Fruit fly (Drosophila melanogaster) whole organism, prepupa: Measurements from ENCODE around the gene Hsc70-3.

Experiments used
- Blimp-1 ChIP-seq: fragments of 200-800 bp; sonication (Bioruptor generic); optimal IDR thresholded peaks from 3 replicates; lab custom pipeline; 2017; ENCODE audit warnings: missing biosample characterization, missing genetic modification characterization, mild to moderate bottlenecking, moderate library complexity, missing genetic modification reagents
- CG10669 ChIP-seq: fragments of 200-800 bp; sonication (Bioruptor generic); optimal IDR thresholded peaks from 3 replicates; lab custom pipeline; 2018; ENCODE audit warnings: missing biosample characterization, mild to moderate bottlenecking, missing genetic modification characterization, moderate library complexity
- CG11294 ChIP-seq: fragments of 200-800 bp; sonication (Bioruptor generic); IDR thresholded peaks from 2 replicates; pipeline ENCODE4 v1.3.6; 2022; ENCODE audit warnings: missing biosample characterization, missing genetic modification characterization
- CG11902 ChIP-seq: fragments of 200-800 bp; sonication (Bioruptor generic); optimal IDR thresholded peaks from 3 replicates; lab custom pipeline; 2016; ENCODE audit warnings: missing biosample characterization, missing genetic modification characterization
- CG15336 ChIP-seq: fragments of 200-800 bp; sonication (Bioruptor generic); IDR thresholded peaks from 2 replicates; pipeline ENCODE4 v1.3.6; 2022; ENCODE audit warnings: missing biosample characterization, missing genetic modification characterization
- CG1621 ChIP-seq: fragments of 200-800 bp; sonication (Bioruptor generic); optimal IDR thresholded peaks from 3 replicates; lab custom pipeline; 2018; ENCODE audit warnings: missing biosample characterization, mild to moderate bottlenecking, missing genetic modification characterization
- CG16779 ChIP-seq: fragments of 200-800 bp; sonication (Bioruptor generic); optimal IDR thresholded peaks from 3 replicates; lab custom pipeline; 2017; ENCODE audit warnings: missing biosample characterization, mild to moderate bottlenecking, missing genetic modification characterization
- CG3032 ChIP-seq: fragments of 200-800 bp; optimal IDR thresholded peaks from 2 replicates; lab custom pipeline; 2019; ENCODE audit warnings: missing biosample characterization, mild to moderate bottlenecking, missing genetic modification characterization, moderate library complexity
- CG31627 ChIP-seq: fragments of 200-800 bp; sonication (Bioruptor generic); optimal IDR thresholded peaks from 3 replicates; lab custom pipeline; 2016; ENCODE audit warnings: missing biosample characterization, missing genetic modification characterization
- CG32006 ChIP-seq: fragments of 200-800 bp; sonication (Bioruptor generic); optimal IDR thresholded peaks from 3 replicates; lab custom pipeline; 2017; ENCODE audit warnings: missing biosample characterization, mild to moderate bottlenecking, missing genetic modification characterization
- CG34406 ChIP-seq: fragments of 200-800 bp; sonication (Bioruptor generic); optimal IDR thresholded peaks from 3 replicates; lab custom pipeline; 2016; ENCODE audit warnings: missing biosample characterization, missing genetic modification characterization
- CG6276 ChIP-seq: fragments of 200-800 bp; sonication (Bioruptor generic); optimal IDR thresholded peaks from 2 replicates; lab custom pipeline; 2017; ENCODE audit warnings: missing biosample characterization, mild to moderate bottlenecking, missing genetic modification characterization
- CG6792 ChIP-seq: fragments of 200-800 bp; sonication (Bioruptor generic); optimal IDR thresholded peaks from 3 replicates; lab custom pipeline; 2016; ENCODE audit warnings: missing biosample characterization, missing genetic modification characterization
- CG6808 ChIP-seq: fragments of 200-800 bp; sonication (Bioruptor generic); optimal IDR thresholded peaks from 3 replicates; lab custom pipeline; 2017; ENCODE audit warnings: missing biosample characterization, missing genetic modification characterization, mild to moderate bottlenecking, moderate library complexity, missing genetic modification reagents
- CG6854 ChIP-seq: fragments of 200-800 bp; sonication (Bioruptor generic); optimal IDR thresholded peaks from 2 replicates; lab custom pipeline; 2017; ENCODE audit warnings: missing biosample characterization, mild to moderate bottlenecking, missing genetic modification characterization
- CG8119 ChIP-seq: fragments of 200-800 bp; sonication (Bioruptor generic); IDR thresholded peaks from 3 replicates; pipeline ENCODE4 v1.3.6; 2022; ENCODE audit warnings: missing biosample characterization, missing genetic modification characterization
- CG8632 ChIP-seq: fragments of 200-800 bp; sonication (Bioruptor generic); optimal IDR thresholded peaks from 3 replicates; lab custom pipeline; 2016; ENCODE audit warnings: missing biosample characterization, missing genetic modification characterization
- Eip75B ChIP-seq: fragments of 200-800 bp; sonication (Bioruptor generic); optimal IDR thresholded peaks from 3 replicates; lab custom pipeline; 2016; ENCODE audit warnings: missing biosample characterization, missing genetic modification characterization
- Eip78C ChIP-seq: fragments of 200-800 bp; sonication (Bioruptor generic); peaks from one replicate; lab custom pipeline; 2016; ENCODE audit warnings: missing biosample characterization, missing genetic modification characterization
- Hr38 ChIP-seq: sonication (Bioruptor generic); optimal IDR thresholded peaks from 2 replicates; lab custom pipeline; 2016; ENCODE audit warnings: missing biosample characterization, missing genetic modification characterization
- Met ChIP-seq: fragments of 200-800 bp; sonication (Bioruptor generic); optimal IDR thresholded peaks from 3 replicates; lab custom pipeline; 2016; ENCODE audit warnings: missing biosample characterization, missing genetic modification characterization
- OdsH ChIP-seq: fragments of 200-800 bp; sonication (Bioruptor generic); optimal IDR thresholded peaks from 3 replicates; lab custom pipeline; 2016; ENCODE audit warnings: missing biosample characterization, missing genetic modification characterization
- Smox ChIP-seq: fragments of 200-800 bp; sonication (Bioruptor generic); optimal IDR thresholded peaks from 3 replicates; lab custom pipeline; 2016; ENCODE audit warnings: missing biosample characterization, missing genetic modification characterization
- Sox102F ChIP-seq: fragments of 200-800 bp; sonication (Bioruptor generic); optimal IDR thresholded peaks from 2 replicates; lab custom pipeline; 2016; ENCODE audit warnings: missing biosample characterization, mild to moderate bottlenecking, missing genetic modification characterization
- Sox14 ChIP-seq: fragments of 200-800 bp; sonication (Bioruptor generic); optimal IDR thresholded peaks from 3 replicates; lab custom pipeline; 2016; ENCODE audit warnings: missing biosample characterization, missing genetic modification characterization
- achi ChIP-seq: fragments of 200-800 bp; sonication (Bioruptor generic); optimal IDR thresholded peaks from 3 replicates; lab custom pipeline; 2016; ENCODE audit warnings: missing biosample characterization, missing genetic modification characterization
- dac ChIP-seq: fragments of 200-800 bp; sonication (Bioruptor generic); optimal IDR thresholded peaks from 2 replicates; lab custom pipeline; 2017; ENCODE audit warnings: missing biosample characterization, mild to moderate bottlenecking, missing genetic modification characterization
- dsx ChIP-seq: fragments of 200-800 bp; optimal IDR thresholded peaks from 3 replicates; lab custom pipeline; 2019; ENCODE audit warnings: missing biosample characterization, mild to moderate bottlenecking, missing genetic modification characterization, moderate library complexity; ENCODE audit not compliant: poor library complexity, severe bottlenecking
- eg ChIP-seq: fragments of 200-800 bp; sonication (Bioruptor generic); IDR thresholded peaks from 3 replicates; pipeline ENCODE4 v1.3.6; 2022; ENCODE audit warnings: missing biosample characterization, missing genetic modification characterization
- fd85E ChIP-seq: fragments of 200-800 bp; sonication (Bioruptor generic); optimal IDR thresholded peaks from 3 replicates; lab custom pipeline; 2016; ENCODE audit warnings: missing biosample characterization, missing genetic modification characterization
- fkh ChIP-seq: fragments of 200-800 bp; sonication (Bioruptor generic); optimal IDR thresholded peaks from 3 replicates; lab custom pipeline; 2017; ENCODE audit warnings: missing biosample characterization, mild to moderate bottlenecking, missing genetic modification characterization, moderate library complexity
- net ChIP-seq: fragments of 200-800 bp; sonication (Bioruptor generic); optimal IDR thresholded peaks from 3 replicates; lab custom pipeline; 2016; ENCODE audit warnings: missing biosample characterization, missing genetic modification characterization
- pdm3 ChIP-seq: fragments of 200-800 bp; sonication (Bioruptor generic); optimal IDR thresholded peaks from 3 replicates; lab custom pipeline; 2016; ENCODE audit warnings: missing biosample characterization, missing genetic modification characterization
- ss ChIP-seq, 2 experiments: fragments of 200-800 bp; sonication (Bioruptor generic); optimal IDR thresholded peaks; 2 replicates in 1 of 2; 3 replicates in 1 of 2; lab custom pipeline; 2017 to 2018; ENCODE audit warnings: mild to moderate bottlenecking in 2 of 2, missing biosample characterization in 2 of 2, missing genetic modification characterization in 2 of 2, moderate library complexity in 1 of 2

Hsc70-3 gene

DNA sequence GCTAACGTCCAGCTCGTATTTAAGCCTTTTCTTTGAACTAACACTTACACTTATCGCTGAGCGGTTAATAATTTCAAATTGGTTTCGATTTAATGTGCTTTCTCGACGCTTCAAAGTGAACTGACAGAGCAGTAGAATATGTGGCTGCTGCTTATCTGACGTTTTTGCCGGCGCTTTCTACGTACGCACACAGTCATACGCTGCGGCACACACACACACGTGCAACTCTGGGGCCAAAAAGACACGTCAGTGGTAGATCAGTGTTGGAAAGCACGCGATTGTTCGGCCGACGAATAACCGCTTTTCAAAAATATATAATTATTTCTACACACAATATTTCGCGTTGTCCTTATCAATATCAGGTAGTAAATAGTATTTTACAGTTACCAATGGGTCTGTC is 721 bp downstream of the Hsc70-3 start (continued):
- TF ChIP-seq OdsH, result peak; percentile 4
- TF ChIP-seq CG6276 (GFP tag; lab: Kevin White, UChicago), result no peak
- TF ChIP-seq CG16779 (tag; lab: Kevin White, UChicago), result no peak
- TF ChIP-seq CG8119 (GFP tag; lab: Robert Waterston, UW), result no peak; the same call in 2 of the 3 replicates
- peak; percentile 20 for TF ChIP-seq net (GFP tag; lab: Kevin White, UChicago)

DNA sequence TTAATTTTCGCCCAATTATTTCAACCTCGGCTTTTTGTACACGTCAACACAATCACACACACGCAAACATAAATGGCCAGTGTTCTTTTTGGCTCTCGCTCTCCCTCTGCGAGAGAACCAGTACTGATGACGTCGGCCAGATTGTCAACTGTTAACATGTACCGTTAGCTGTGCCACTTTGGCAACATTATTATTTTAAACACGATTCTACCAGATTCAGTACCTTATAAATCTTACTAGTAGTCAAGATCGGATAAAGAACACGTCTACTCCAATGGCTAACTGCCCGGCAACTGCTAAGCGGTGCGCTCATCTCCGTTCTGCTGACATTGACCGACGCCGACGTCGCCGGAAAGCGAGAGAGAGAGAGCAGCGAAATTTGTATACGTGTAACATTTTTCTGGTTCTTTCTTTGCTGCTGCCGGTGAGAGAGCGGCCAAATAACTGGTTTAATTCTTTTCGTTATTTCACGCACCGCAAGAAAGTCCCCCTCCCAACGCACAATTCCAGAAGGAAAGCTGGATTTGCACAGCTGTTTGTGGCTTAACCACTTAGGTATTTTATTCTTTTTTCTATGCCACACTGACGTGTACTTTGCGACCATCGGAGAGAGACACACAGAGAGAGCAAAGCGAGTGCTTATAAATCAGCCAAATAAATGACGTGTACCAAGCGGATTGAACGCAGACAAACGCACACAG is 1.7 kb downstream of the Hsc70-3 start:
- TF ChIP-seq Blimp-1 (GFP tag; lab: Kevin White, UChicago), result peak; percentile 28
- TF ChIP-seq ss (GFP tag; optimal IDR thresholded peaks at IDR 0.05; lab: Kevin White, UChicago), result peak; percentile 18 to 42
- peak; percentile 4 for TF ChIP-seq Sox102F
- TF ChIP-seq CG6792 (GFP tag; lab: Kevin White, UChicago), result no peak
- peak; percentile 20 for TF ChIP-seq Met (GFP tag; lab: Kevin White, UChicago)
- TF ChIP-seq dsx, result peak; percentile 1
- TF ChIP-seq eg, result peak; percentile 19; the same call in 1 of the 3 replicates
- peak; percentile 33 for TF ChIP-seq fkh (GFP tag; lab: Kevin White, UChicago)
- peak; percentile 30 for TF ChIP-seq CG6808
- peak; percentile 38 for TF ChIP-seq CG1621 (tag; lab: Kevin White, UChicago)
- no peak for TF ChIP-seq CG31627 (GFP tag; lab: Kevin White, UChicago)
- peak; percentile 70 for TF ChIP-seq Eip78C (GFP tag; lab: Kevin White, UChicago)
- TF ChIP-seq CG6276 (GFP tag; lab: Kevin White, UChicago), result peak; percentile 45
- TF ChIP-seq Hr38 (GFP tag; lab: Kevin White, UChicago), result no peak
- peak; percentile 76 for TF ChIP-seq CG6854 (GFP tag; lab: Kevin White, UChicago)
- TF ChIP-seq, all 60 proteins: peak for 12

DNA sequence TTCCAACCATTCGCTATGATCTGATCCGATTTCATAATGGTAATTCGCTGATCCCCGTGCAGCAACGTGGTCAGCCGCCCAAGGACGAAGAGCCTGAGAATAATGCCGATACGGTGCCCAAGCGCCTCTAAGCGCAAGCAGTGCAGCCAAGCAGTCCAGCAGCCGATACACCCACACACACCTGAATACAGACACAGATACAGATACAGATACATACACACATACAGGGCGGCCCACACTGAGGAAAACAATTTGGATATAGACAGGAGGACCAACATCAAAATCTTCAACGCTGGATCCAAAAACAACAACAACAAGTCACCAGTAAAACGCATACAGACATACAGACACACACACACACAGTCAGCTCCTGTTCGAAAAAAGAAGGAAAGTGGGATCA is 7.0 kb downstream of the Hsc70-3 start:
- TF ChIP-seq CG10669, result no peak
- TF ChIP-seq, all 60 proteins: peak for 0

DNA sequence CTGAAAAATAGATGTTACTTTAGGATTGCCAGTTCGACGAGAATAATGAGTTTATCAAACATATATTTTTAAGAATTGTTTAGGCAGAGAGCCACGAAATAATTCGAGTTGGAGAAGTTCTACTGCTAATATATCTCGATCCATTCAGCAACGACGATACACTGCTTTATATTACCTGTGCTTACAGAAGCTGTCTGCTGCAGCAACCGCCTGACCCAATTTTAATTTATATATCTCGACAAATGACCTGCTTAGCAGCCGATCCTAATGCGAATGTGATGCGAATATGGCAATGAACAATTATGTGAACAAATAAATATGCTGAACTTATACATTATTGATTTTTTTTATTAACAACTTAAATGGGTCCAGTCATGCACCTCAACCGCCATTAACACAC is 8.4 kb downstream of the Hsc70-3 start:
- TF ChIP-seq CG31627 (GFP tag; lab: Kevin White, UChicago), result no peak
- no peak for TF ChIP-seq CG1621 (tag; lab: Kevin White, UChicago)

DNA sequence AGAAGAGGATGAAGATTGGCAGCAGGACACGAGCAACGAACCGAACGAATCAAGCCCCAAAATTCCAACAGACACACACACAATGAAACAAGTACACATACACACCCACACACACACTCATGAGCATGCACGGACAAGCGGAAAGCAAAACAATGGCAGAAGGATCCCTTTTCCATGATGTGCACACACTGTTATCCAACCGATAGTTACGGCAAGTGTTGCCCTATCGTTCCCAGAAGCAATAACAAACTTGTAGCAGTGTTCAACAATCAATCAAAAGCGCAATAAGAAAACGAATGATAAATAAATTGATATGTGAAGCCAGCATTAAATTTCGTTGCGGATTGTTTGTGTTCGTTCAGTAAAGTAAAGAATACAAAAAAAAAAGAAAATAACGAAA is 10.0 kb downstream of the Hsc70-3 start:
- no peak for TF ChIP-seq CG11294
- TF ChIP-seq Sox14 (GFP tag; lab: Kevin White, UChicago), result no peak
- no peak for TF ChIP-seq CG15336 (GFP tag; lab: Robert Waterston, UW)
- TF ChIP-seq Smox (GFP tag; lab: Kevin White, UChicago), result no peak
- no peak for TF ChIP-seq CG1621 (tag; lab: Kevin White, UChicago)
- TF ChIP-seq fd85E (GFP tag; lab: Kevin White, UChicago), result no peak
- no peak for TF ChIP-seq dac (GFP tag; lab: Kevin White, UChicago)
- no peak for TF ChIP-seq achi (GFP tag; lab: Kevin White, UChicago)
- TF ChIP-seq CG8632 (GFP tag; lab: Kevin White, UChicago), result no peak

DNA sequence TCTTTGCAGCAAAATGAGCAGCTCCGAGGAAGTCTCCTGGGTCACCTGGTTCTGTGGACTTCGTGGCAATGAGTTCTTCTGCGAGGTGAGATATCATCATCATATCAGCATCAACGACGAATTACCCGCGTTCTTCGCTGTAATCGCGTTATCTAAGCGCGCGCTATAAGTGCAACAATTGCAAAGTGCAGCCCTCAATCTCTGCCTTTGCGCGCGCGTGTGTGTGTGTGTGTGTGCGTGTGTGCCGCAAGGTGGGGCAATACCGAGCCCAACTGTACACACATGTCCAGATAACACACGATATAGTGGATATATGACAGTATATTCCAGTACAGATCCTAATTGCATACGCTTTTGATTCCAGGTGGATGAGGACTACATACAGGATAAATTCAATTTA is 13.5 kb downstream of the Hsc70-3 start:
- TF ChIP-seq pdm3 (no peak), CG32006 (GFP tag; lab: Kevin White, UChicago) (no peak), dac (GFP tag; lab: Kevin White, UChicago) (no peak), Eip75B (GFP tag; lab: Kevin White, UChicago) (no peak), CG16779 (tag; lab: Kevin White, UChicago) (no peak), CG11902 (GFP tag; lab: Kevin White, UChicago) (no peak), net (GFP tag; lab: Kevin White, UChicago) (no peak), CG34406 (GFP tag; lab: Kevin White, UChicago) (no peak), CG3032 (tag; lab: Kevin White, UChicago) (no peak), CG1621 (tag; lab: Kevin White, UChicago) (no peak)
